Worm (Caenorhabditis elegans): Measurements from ENCODE around the gene R102.1.

The R102.1 gene

DNA sequence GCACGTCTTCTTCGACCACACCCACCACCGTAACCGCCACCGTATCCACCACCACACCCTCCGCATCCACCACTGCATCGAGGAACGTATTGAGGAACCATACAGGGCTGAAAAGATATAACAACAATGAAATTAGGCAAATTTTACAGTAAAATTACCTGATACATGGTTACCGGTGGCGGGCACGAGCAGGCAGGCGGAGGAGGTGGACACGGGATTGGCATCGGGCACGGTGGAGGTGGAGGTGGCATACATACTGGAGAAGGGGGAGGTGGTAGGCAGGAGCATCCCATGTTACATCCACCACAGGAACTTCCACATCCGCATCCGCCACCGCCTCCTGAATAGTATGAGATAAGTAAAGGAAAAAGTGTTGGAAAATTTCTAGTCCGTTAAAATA, 12.6 kb downstream of the R102.1 start:
- TF ChIP-seq nhr-28 (tag; optimal IDR thresholded peaks at IDR 0.05): no peak
- TF ChIP-seq elt-3 (tag; optimal IDR thresholded peaks at IDR 0.05): no peak
- TF ChIP-seq ceh-43 (GFP tag; optimal IDR thresholded peaks at IDR 0.05): no peak

- no peak for TF ChIP-seq ceh-83 (GFP tag; optimal IDR thresholded peaks at IDR 0.05)
- TF ChIP-seq bed-3 (GFP tag; optimal IDR thresholded peaks at IDR 0.05): no peak
- TF ChIP-seq elt-3 (tag; optimal IDR thresholded peaks at IDR 0.05): no peak
These were observed 13.2 kb downstream of the R102.1 start for ce11 chrIV:10699000-10699399.

DNA sequence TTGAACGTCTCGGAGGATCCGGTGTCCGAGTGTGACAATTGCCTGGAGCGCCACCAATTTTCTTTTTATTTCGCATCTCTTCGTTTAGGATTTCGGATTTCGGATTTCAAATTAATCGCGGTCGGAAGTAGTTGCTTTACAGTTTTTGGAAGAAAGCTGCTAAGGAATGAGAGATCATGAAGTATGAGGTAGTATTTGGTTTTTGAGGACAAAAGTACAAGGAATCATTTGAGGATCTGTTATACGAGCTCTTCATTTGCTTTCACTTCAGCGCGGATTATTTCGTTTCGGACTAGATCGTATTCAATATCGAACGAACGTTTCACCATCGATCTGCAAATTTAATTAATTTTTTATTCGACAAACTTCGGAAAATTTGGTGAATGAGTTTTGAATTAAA, 13.8 kb downstream of the R102.1 start, which contains the start of gene R102.11:
Gene R102.11 (minus strand): TSS at position 101 of the 400 bp plus-strand sequence.
- TF ChIP-seq unc-39 (tag; optimal IDR thresholded peaks at IDR 0.05) (no peak), sptf-1 (tag; optimal IDR thresholded peaks at IDR 0.05) (no peak), lsy-2 (tag; optimal IDR thresholded peaks at IDR 0.05) (no peak), bed-3 (GFP tag; optimal IDR thresholded peaks at IDR 0.05) (no peak), ztf-11 (tag; optimal IDR thresholded peaks at IDR 0.05) (no peak), tbx-8 (GFP tag; optimal IDR thresholded peaks at IDR 0.05) (no peak), blmp-1 (tag; optimal IDR thresholded peaks at IDR 0.05) (no peak), mab-5 (tag; optimal IDR thresholded peaks at IDR 0.05) (no peak), zip-8 (tag; optimal IDR thresholded peaks at IDR 0.05) (no peak), M03D4.4 (tag; optimal IDR thresholded peaks at IDR 0.05) (no peak)

DNA sequence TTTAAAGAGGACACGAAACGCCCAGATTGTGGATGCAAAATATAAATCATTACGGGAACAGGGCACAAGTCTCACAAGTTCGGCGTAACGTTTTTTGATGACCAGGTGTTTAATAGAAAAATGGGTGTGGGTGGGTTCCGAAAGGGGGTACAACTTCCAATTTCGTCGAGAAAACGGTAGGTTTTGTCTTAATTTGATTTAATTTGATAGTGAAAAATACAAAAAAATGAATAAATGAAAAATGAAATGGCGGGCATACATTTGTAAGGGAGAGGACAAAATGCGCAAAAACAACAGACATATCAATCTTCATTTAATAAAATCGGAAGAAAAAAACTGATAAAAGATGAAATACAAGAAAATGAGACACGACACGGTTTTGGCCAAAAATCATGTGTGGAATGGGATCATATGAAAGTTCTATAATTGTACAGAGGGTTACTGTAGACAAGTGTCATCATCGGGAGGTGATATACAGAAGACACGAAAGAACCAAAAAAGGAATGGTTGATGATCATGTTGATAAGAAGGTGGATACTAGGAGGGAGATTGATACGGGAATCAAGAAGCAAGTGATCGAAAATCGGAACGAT, 16.1 kb downstream of the R102.1 start:
- no peak for TF ChIP-seq tbx-8 (GFP tag; optimal IDR thresholded peaks at IDR 0.05)
- TF ChIP-seq ham-2 (GFP tag; optimal IDR thresholded peaks at IDR 0.05): no peak
- TF ChIP-seq unc-39 (tag; optimal IDR thresholded peaks at IDR 0.05): no peak
- no peak for TF ChIP-seq flh-1 (GFP tag; optimal IDR thresholded peaks at IDR 0.05)
- TF ChIP-seq nhr-76 (tag; optimal IDR thresholded peaks at IDR 0.05): no peak
- no peak for TF ChIP-seq bed-3 (GFP tag; optimal IDR thresholded peaks at IDR 0.05)
- TF ChIP-seq unc-120 (tag; optimal IDR thresholded peaks at IDR 0.05; ENCODE audit: poor library complexity, severe bottlenecking): no peak
- TF ChIP-seq cnd-1 (tag; optimal IDR thresholded peaks at IDR 0.05): no peak

- TF ChIP-seq tbx-8 (GFP tag; optimal IDR thresholded peaks at IDR 0.05): no peak
- TF ChIP-seq unc-39 (tag; optimal IDR thresholded peaks at IDR 0.05): no peak
- no peak for TF ChIP-seq M03D4.4 (tag; optimal IDR thresholded peaks at IDR 0.05)
- TF ChIP-seq nhr-2 (tag; optimal IDR thresholded peaks at IDR 0.05): no peak
- TF ChIP-seq mls-2 (tag; optimal IDR thresholded peaks at IDR 0.05): no peak
- no peak for TF ChIP-seq nhr-237 (tag; optimal IDR thresholded peaks at IDR 0.05)
- TF ChIP-seq ztf-11 (tag; optimal IDR thresholded peaks at IDR 0.05): no peak
- no peak for TF ChIP-seq zip-8 (tag; optimal IDR thresholded peaks at IDR 0.05)
- no peak for TF ChIP-seq unc-62 (GFP tag; optimal IDR thresholded peaks at IDR 0.05)
- no peak for TF ChIP-seq lsy-2 (tag; optimal IDR thresholded peaks at IDR 0.05)
These were observed 19.3 kb downstream of the R102.1 start, which contains the start of gene R102.10 for ce11 chrIV:10705176-10705575. R102.10 (plus strand) TSS chrIV:10705476.

DNA sequence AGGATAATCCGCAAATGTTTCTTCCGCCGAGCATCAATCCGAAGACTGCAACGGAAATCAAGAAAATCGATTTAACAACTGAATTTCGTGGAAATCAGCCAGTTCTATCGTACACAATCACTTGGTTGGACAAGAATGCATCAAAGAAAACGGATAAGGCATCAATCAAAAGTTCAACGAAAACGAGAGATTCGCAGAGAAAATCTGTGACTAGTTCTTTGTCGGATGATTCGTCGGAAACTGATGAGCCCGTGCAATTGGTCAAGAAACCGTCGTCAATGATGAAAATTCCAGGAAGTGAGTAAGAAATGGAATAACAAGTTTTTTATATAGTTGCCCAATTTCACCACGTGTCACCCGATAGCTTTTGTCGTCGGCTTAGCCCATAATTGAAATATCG, 20.2 kb downstream of the R102.1 start, which contains the start of gene R102.6:
Gene R102.6 (minus strand): TSS at position 101 of the 400 bp plus-strand sequence.
- TF ChIP-seq elt-3 (tag; optimal IDR thresholded peaks at IDR 0.05) (no peak), ceh-83 (GFP tag; optimal IDR thresholded peaks at IDR 0.05) (no peak), sem-2 (GFP tag; optimal IDR thresholded peaks at IDR 0.05) (no peak), M03D4.4 (tag; optimal IDR thresholded peaks at IDR 0.05) (no peak), unc-39 (tag; optimal IDR thresholded peaks at IDR 0.05) (no peak)

DNA sequence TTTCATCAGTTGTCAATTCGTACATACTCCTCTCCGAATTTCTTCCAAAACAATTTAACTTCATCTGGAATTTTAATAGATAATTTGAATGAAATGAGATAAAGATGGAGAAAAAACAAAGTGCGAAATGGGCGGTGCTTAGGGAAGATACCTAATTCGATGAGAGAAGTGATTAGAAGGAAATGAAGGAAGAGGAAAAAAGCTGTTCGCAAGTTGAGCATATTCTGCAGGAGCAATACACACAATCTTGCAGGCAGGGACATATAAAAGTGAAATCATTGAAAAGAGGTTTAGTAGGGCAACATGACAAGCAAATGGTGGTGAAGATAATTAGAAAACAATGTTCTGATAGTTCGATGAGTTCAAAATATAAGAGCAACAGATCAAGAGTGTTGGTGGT, 25.9 kb downstream of the R102.1 start, which contains the start of gene glb-21:
Gene glb-21 (minus strand): TSS at position 66 of the 400 bp plus-strand sequence.
- no peak for TF ChIP-seq zip-8 (tag; optimal IDR thresholded peaks at IDR 0.05)
- no peak for TF ChIP-seq flh-1 (GFP tag; optimal IDR thresholded peaks at IDR 0.05)
- no peak for TF ChIP-seq blmp-1 (tag; optimal IDR thresholded peaks at IDR 0.05)
- TF ChIP-seq unc-62 (GFP tag; optimal IDR thresholded peaks at IDR 0.05): no peak
- no peak for TF ChIP-seq mls-2 (tag; optimal IDR thresholded peaks at IDR 0.05)
- TF ChIP-seq lin-32 (GFP tag; optimal IDR thresholded peaks at IDR 0.05): no peak
- no peak for TF ChIP-seq lin-13 (tag; optimal IDR thresholded peaks at IDR 0.05)
- no peak for TF ChIP-seq ceh-39 (tag; optimal IDR thresholded peaks at IDR 0.05)
- TF ChIP-seq tbx-8 (GFP tag; optimal IDR thresholded peaks at IDR 0.05): no peak
- no peak for TF ChIP-seq ceh-83 (GFP tag; optimal IDR thresholded peaks at IDR 0.05)
- no peak for TF ChIP-seq lsy-2 (tag; optimal IDR thresholded peaks at IDR 0.05)
- TF ChIP-seq ztf-11 (tag; optimal IDR thresholded peaks at IDR 0.05): no peak
- TF ChIP-seq nhr-12 (tag; optimal IDR thresholded peaks at IDR 0.05): no peak
- TF ChIP-seq mab-5 (tag; optimal IDR thresholded peaks at IDR 0.05): no peak
- no peak for TF ChIP-seq nhr-28 (tag; optimal IDR thresholded peaks at IDR 0.05)
